Worm (Caenorhabditis elegans) whole organism, L4 larva: ENCODE results near the gene T28C12.1.

Experiments
- F44E2.7 ChIP-seq: fragments of 200-800 bp; sonication (Bioruptor generic); IDR thresholded peaks from 2 replicates; pipeline ENCODE4 v2.1.2; 2022; ENCODE audit warnings: missing genetic modification characterization, missing compliant biosample characterization
- F49E8.2 ChIP-seq: sonication (generic microtip); optimal IDR thresholded peaks from 2 replicates; lab custom pipeline; 2016; ENCODE audit warnings: missing compliant biosample characterization, mild to moderate bottlenecking, missing genetic modification characterization, borderline replicate concordance
- T26A8.4 ChIP-seq: fragments of 200-800 bp; sonication (Bioruptor generic); IDR thresholded peaks from 2 replicates; pipeline ENCODE4 v1.3.6; 2022; ENCODE audit warnings: missing genetic modification characterization, missing compliant biosample characterization
- Y5F2A.4 ChIP-seq: fragments of 200-800 bp; sonication (Bioruptor generic); optimal IDR thresholded peaks from 2 replicates; lab custom pipeline; 2018; ENCODE audit warnings: mild to moderate bottlenecking, missing genetic modification characterization, missing compliant biosample characterization
- aha-1 ChIP-seq: fragments of 150-350 bp; peaks from one replicate; lab custom pipeline; 2014; ENCODE audit warnings: missing biosample characterization, missing genetic modification characterization
- arid-1 ChIP-seq: fragments of 200-800 bp; sonication (Bioruptor generic); conservative IDR thresholded peaks from 2 replicates; pipeline ENCODE4 v1.3.6; 2022; ENCODE audit warnings: missing genetic modification reagents, missing genetic modification characterization, missing compliant biosample characterization
- ceh-28 ChIP-seq: fragments of 150-350 bp; optimal IDR thresholded peaks from 2 replicates; lab custom pipeline; 2014; ENCODE audit warnings: missing biosample characterization, missing genetic modification reagents, missing genetic modification characterization
- ceh-44 ChIP-seq: fragments of 200-800 bp; sonication (Bioruptor generic); IDR thresholded peaks from 2 replicates; pipeline ENCODE4 v1.3.6; 2022; ENCODE audit warnings: missing genetic modification reagents, missing genetic modification characterization, missing compliant biosample characterization
- ceh-82 ChIP-seq: sonication (generic microtip); optimal IDR thresholded peaks from 2 replicates; lab custom pipeline; 2017; ENCODE audit warnings: missing biosample characterization, missing genetic modification characterization
- daf-16 ChIP-seq, 3 experiments: sonication (generic microtip); optimal IDR thresholded peaks; 2 replicates each; lab custom pipeline; 2016 to 2017; ENCODE audit warnings: missing genetic modification characterization in 3 of 3, missing genetic modification reagents in 3 of 3, mild to moderate bottlenecking in 2 of 3, missing compliant biosample characterization in 2 of 3, missing biosample characterization in 1 of 3, moderate library complexity in 1 of 3
- daf-19 ChIP-seq: fragments of 200-800 bp; sonication (Bioruptor generic); conservative IDR thresholded peaks from 2 replicates; pipeline ENCODE4 v1.3.6; 2022; ENCODE audit warnings: missing genetic modification characterization, missing compliant biosample characterization
- dmd-8 ChIP-seq: fragments of 200-800 bp; sonication (Bioruptor generic); IDR thresholded peaks from 2 replicates; pipeline ENCODE4 v1.3.6; 2022; ENCODE audit warnings: missing genetic modification characterization, missing compliant biosample characterization
- duxl-1 ChIP-seq: sonication (generic microtip); optimal IDR thresholded peaks from 2 replicates; lab custom pipeline; 2016; ENCODE audit warnings: mild to moderate bottlenecking, missing genetic modification characterization, moderate library complexity, missing compliant biosample characterization; ENCODE audit not compliant: poor library complexity
- egl-27 ChIP-seq: sonication (generic microtip); optimal IDR thresholded peaks from 3 replicates; lab custom pipeline; 2017; ENCODE audit warnings: missing biosample characterization, missing genetic modification reagents, missing genetic modification characterization
- egl-43 ChIP-seq: fragments of 200-800 bp; sonication (Bioruptor generic); IDR thresholded peaks from 2 replicates; pipeline ENCODE4 v1.3.6; 2022; ENCODE audit warnings: missing genetic modification reagents, missing genetic modification characterization, missing compliant biosample characterization
- fkh-10 ChIP-seq: fragments of 150-350 bp; optimal IDR thresholded peaks from 2 replicates; lab custom pipeline; 2014; ENCODE audit warnings: missing biosample characterization, missing genetic modification reagents, missing genetic modification characterization
- hlh-11 ChIP-seq: fragments of 200-800 bp; sonication (Bioruptor generic); optimal IDR thresholded peaks from 2 replicates; lab custom pipeline; 2018; ENCODE audit warnings: mild to moderate bottlenecking, missing genetic modification characterization, missing compliant biosample characterization
- hlh-30 ChIP-seq: sonication (generic microtip); optimal IDR thresholded peaks from 2 replicates; lab custom pipeline; 2017; ENCODE audit warnings: antibody characterized with exemption, mild to moderate bottlenecking, missing genetic modification characterization, missing compliant biosample characterization; ENCODE audit not compliant: insufficient read depth
- jun-1 ChIP-seq: fragments of 150-350 bp; optimal IDR thresholded peaks from 2 replicates; lab custom pipeline; 2014; ENCODE audit warnings: missing biosample characterization, missing genetic modification reagents, missing genetic modification characterization
- lin-13 ChIP-seq: fragments of 150-350 bp; optimal IDR thresholded peaks from 2 replicates; lab custom pipeline; 2014; ENCODE audit warnings: missing biosample characterization, missing genetic modification reagents, missing genetic modification characterization
- lin-38 ChIP-seq: fragments of 200-800 bp; sonication (Bioruptor generic); IDR thresholded peaks from 2 replicates; pipeline ENCODE4 v1.3.6; 2022; ENCODE audit warnings: missing genetic modification reagents, missing genetic modification characterization, missing compliant biosample characterization
- madf-5 ChIP-seq, 2 experiments: fragments of 200-800 bp; sonication (Bioruptor generic); IDR thresholded peaks; 2 replicates each; pipeline ENCODE4 v1.3.6; 2022; ENCODE audit warnings: missing compliant biosample characterization in 2 of 2, missing genetic modification characterization in 2 of 2
- mdl-1 ChIP-seq, 2 experiments: fragments of 150-350 bp in 1 of 2; sonication (generic microtip) in 1 of 2; optimal IDR thresholded peaks; 2 replicates each; lab custom pipeline; 2014 to 2017; ENCODE audit warnings: missing biosample characterization in 2 of 2, missing genetic modification characterization in 2 of 2
- mes-2 ChIP-seq: sonication (generic microtip); optimal IDR thresholded peaks from 2 replicates; lab custom pipeline; 2016; ENCODE audit warnings: missing genotype, mild to moderate bottlenecking, missing genetic modification characterization, missing compliant biosample characterization; ENCODE audit not compliant: poor library complexity, severe bottlenecking
- mxl-3 ChIP-seq: fragments of 200-800 bp; sonication (Bioruptor generic); optimal IDR thresholded peaks from 2 replicates; lab custom pipeline; 2018; ENCODE audit warnings: mild to moderate bottlenecking, missing genetic modification characterization, missing compliant biosample characterization
- nhr-102 ChIP-seq: sonication (generic microtip); optimal IDR thresholded peaks from 2 replicates; lab custom pipeline; 2016; ENCODE audit warnings: mild to moderate bottlenecking, missing genetic modification characterization, moderate library complexity, missing compliant biosample characterization
- nhr-11 ChIP-seq: fragments of 150-350 bp; optimal IDR thresholded peaks from 2 replicates; lab custom pipeline; 2014; ENCODE audit warnings: missing biosample characterization, missing genetic modification characterization
- nhr-111 ChIP-seq: fragments of 200-800 bp; sonication (Bioruptor generic); optimal IDR thresholded peaks from 2 replicates; lab custom pipeline; 2018; ENCODE audit warnings: mild to moderate bottlenecking, missing genetic modification characterization, missing compliant biosample characterization
- nhr-42 ChIP-seq: fragments of 200-800 bp; sonication (Bioruptor generic); IDR thresholded peaks from 2 replicates; pipeline ENCODE4 v1.3.6; 2022; ENCODE audit warnings: missing genetic modification characterization, missing compliant biosample characterization
- nhr-48 ChIP-seq: sonication (generic microtip); optimal IDR thresholded peaks from 2 replicates; lab custom pipeline; 2016; ENCODE audit warnings: mild to moderate bottlenecking, missing genetic modification characterization, missing compliant biosample characterization
- rbr-2 ChIP-seq: sonication (generic microtip); optimal IDR thresholded peaks from 2 replicates; lab custom pipeline; 2016; ENCODE audit warnings: missing genotype, missing genetic modification characterization, missing compliant biosample characterization
- saeg-2 ChIP-seq: fragments of 200-800 bp; sonication (Bioruptor generic); IDR thresholded peaks from 2 replicates; pipeline ENCODE4 v1.3.6; 2022; ENCODE audit warnings: missing genetic modification reagents, missing genetic modification characterization, missing compliant biosample characterization
- sdz-12 ChIP-seq: fragments of 200-800 bp; sonication (Bioruptor generic); optimal IDR thresholded peaks from 2 replicates; lab custom pipeline; 2018; ENCODE audit warnings: mild to moderate bottlenecking, missing genetic modification characterization, missing compliant biosample characterization
- set-16 ChIP-seq: fragments of 200-800 bp; sonication (Bioruptor generic); IDR thresholded peaks from 2 replicates; pipeline ENCODE4 v1.3.6; 2022; ENCODE audit warnings: missing genetic modification reagents, missing genetic modification characterization, missing compliant biosample characterization
- skn-1 ChIP-seq: fragments of 150-350 bp; optimal IDR thresholded peaks from 2 replicates; lab custom pipeline; 2014; ENCODE audit warnings: missing biosample characterization, missing genetic modification characterization
- spr-1 ChIP-seq: sonication (generic microtip); optimal IDR thresholded peaks from 2 replicates; lab custom pipeline; 2016; ENCODE audit warnings: mild to moderate bottlenecking, missing genetic modification characterization, missing compliant biosample characterization
- unc-62 ChIP-seq, 3 experiments: fragments of 150-350 bp in 1 of 3; sonication (generic microtip); optimal IDR thresholded peaks in 2 of 3; peaks in 1 of 3; 1 replicate in 1 of 3; 2 replicates in 2 of 3; lab custom pipeline; 2014 to 2017; ENCODE audit warnings: missing biosample characterization in 3 of 3, missing genetic modification characterization in 3 of 3, missing genetic modification reagents in 3 of 3, missing genotype in 1 of 3

T28C12.1 gene

DNA sequence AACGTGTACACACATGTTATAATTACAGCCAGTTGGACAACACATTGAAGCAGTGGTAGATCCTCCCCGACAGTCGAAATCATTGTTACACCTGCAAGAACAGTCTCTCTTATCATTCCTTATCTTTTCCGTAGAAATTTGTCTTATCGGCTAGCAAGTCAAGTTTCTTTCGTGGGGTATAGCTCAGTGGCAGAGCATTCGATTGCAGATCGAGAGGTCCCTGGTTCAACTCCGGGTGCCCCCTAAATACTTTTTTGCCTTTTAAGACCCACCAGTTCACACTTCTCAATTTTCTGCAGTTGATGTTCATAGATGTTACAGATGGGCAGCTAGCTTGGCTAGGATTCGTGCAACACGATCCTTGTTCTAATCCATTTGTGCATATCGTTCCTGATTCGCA lies 3.5 kb downstream of the T28C12.1 start (continued):
- TF ChIP-seq saeg-2 (GFP tag; lab: Robert Waterston, UW) (peak; percentile 73; the same call in 1 of the 2 replicates), mxl-3 (GFP tag; lab: Kevin White, UChicago) (no peak), F49E8.2 (tag; lab: Kevin White, UChicago) (no peak), daf-19 (peak; percentile 84), lin-13 (GFP tag; lab: Kevin White, UChicago) (peak; percentile 13), egl-27 (no peak), mes-2 (tag; lab: Kevin White, UChicago) (no peak), Y5F2A.4 (GFP tag; lab: Kevin White, UChicago) (peak; percentile 54), F44E2.7 (GFP tag; lab: Robert Waterston, UW) (peak; percentile 93), duxl-1 (peak; percentile 41), lin-38 (GFP tag; lab: Robert Waterston, UW) (no peak), T26A8.4 (GFP tag; lab: Robert Waterston, UW) (no peak), skn-1 (tag; lab: Kevin White, UChicago) (no peak), sdz-12 (no peak), nhr-111 (GFP tag; lab: Kevin White, UChicago) (peak; percentile 52), fkh-10 (GFP tag; lab: Kevin White, UChicago) (no peak), nhr-48 (tag; lab: Kevin White, UChicago) (peak; percentile 46), nhr-11 (tag; lab: Kevin White, UChicago) (no peak), spr-1 (tag; lab: Kevin White, UChicago) (peak; percentile 58), egl-43 (GFP tag; lab: Robert Waterston, UW) (peak; percentile 95)

DNA sequence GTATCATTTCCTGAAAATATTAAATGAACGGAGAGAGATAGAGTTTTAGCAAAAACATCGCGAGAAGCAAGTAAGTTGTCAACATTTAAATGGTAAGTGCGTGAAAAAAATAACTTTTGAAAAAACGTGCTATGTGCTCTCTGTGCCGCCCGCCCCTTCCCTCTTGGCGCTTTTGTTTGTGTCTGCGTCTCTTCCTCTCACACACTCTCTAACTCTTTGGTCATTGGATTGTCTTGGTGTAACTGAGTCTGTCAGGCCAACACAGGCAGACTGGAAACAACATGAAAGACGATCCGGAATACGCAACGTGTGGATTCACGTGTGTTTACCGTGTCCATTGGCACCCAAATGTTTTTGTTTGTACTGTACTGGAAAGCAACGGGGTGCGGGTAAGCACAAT lies 4.4 kb downstream of the T28C12.1 start, which contains the start of gene T28C12.6:
T28C12.6 (minus strand) TSS at position 12 of the 400 bp plus-strand sequence.
- no peak for TF ChIP-seq dmd-8 (GFP tag; lab: Robert Waterston, UW)
- no peak for TF ChIP-seq ceh-44 (GFP tag; lab: Robert Waterston, UW)
- TF ChIP-seq arid-1 = no peak
- TF ChIP-seq ceh-82 (tag; lab: Kevin White, UChicago) = no peak
- TF ChIP-seq F44E2.7 (GFP tag; lab: Robert Waterston, UW) = no peak
- no peak for TF ChIP-seq madf-5 (GFP tag; IDR thresholded peaks at IDR 0.05; lab: Robert Waterston, UW)
- TF ChIP-seq nhr-42 (GFP tag; lab: Robert Waterston, UW) = no peak
- TF ChIP-seq jun-1 (tag; lab: Kevin White, UChicago) = no peak
- TF ChIP-seq daf-16 (GFP tag; optimal IDR thresholded peaks at IDR 0.05; lab: Kevin White, UChicago) = no peak
- TF ChIP-seq daf-16 (tag; optimal IDR thresholded peaks at IDR 0.05; lab: Kevin White, UChicago) = no peak

DNA sequence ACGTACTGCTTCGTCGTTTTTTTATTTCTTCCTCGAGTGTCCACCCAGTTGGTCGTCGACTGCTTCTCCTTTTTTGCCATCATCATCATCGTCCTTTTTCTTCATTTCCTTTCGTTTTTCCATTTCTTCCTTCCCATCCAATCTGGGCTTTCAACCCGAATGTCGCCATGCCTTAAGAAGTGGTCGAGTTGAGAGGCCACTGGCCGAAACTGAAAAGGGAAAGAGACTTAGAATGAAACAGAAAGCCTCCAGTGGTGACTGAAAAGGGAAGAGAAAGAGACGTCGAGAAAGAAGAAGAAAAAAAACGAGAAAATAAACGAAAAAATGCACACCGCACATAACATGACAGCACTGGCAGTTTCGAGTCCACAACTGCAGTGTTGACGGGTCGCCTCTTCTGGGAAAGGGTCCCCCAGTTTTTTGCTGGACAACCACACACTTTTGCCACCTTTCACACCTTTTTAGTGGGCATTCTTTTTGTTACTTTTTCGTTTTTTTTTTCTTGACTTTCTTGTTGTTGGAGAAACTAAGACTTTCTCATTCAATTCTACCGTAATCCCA lies 9.5 kb downstream of the T28C12.1 start:
- TF ChIP-seq aha-1 (tag; lab: Kevin White, UChicago) (peak; percentile 97), rbr-2 (tag; lab: Kevin White, UChicago) (peak; percentile 8), hlh-11 (tag; lab: Kevin White, UChicago) (peak; percentile 25), nhr-102 (no peak), set-16 (GFP tag; lab: Robert Waterston, UW) (0 out of 2 replicates have a peak, but pooled peaks have one; percentile 8), hlh-30 (tag; lab: Kevin White, UChicago) (peak; percentile 10), ceh-28 (tag; lab: Kevin White, UChicago) (no peak), mdl-1 (tag; optimal IDR thresholded peaks at IDR 0.05; lab: Kevin White, UChicago) (peak in 1 of 2 experiments; percentile 8), mes-2 (tag; lab: Kevin White, UChicago) (peak; percentile 7), unc-62 (GFP tag; optimal IDR thresholded peaks at IDR 0.05 in 1 of 2; lab: Kevin White, UChicago) (peak in 1 of 2 experiments; percentile 31), unc-62 (tag; optimal IDR thresholded peaks at IDR 0.05; lab: Kevin White, UChicago) (no peak)
- TF ChIP-seq, all 104 proteins: peak for 8
